Worm (Caenorhabditis elegans): ENCODE data around the gene F25H8.2.

F25H8.2 gene

ce11 chrIV:9977602-9978172 lies 45.7 kb downstream of the F25H8.2 start, which contains the start of gene dhp-2:
TSS of gene dhp-2 (plus strand) at chrIV:9978122.
- no peak for TF ChIP-seq crh-2 (tag; optimal IDR thresholded peaks at IDR 0.05)

ce11 chrIV:9982226-9982794 lies 50.3 kb downstream of the F25H8.2 start, which contains the start of gene rrp-1:
TSS of gene rrp-1 (minus strand) at chrIV:9982276.
- TF ChIP-seq C34F6.9 (tag; optimal IDR thresholded peaks at IDR 0.05) (peak; percentile 38), unc-39 (tag; optimal IDR thresholded peaks at IDR 0.05) (no peak), unc-55 (GFP tag; optimal IDR thresholded peaks at IDR 0.05) (peak; percentile 41)

ce11 chrIV:9982895-9983294 lies 50.9 kb downstream of the F25H8.2 start, which contains the start of gene mam-2:
TSS of gene mam-2 (plus strand) at chrIV:9983195.
- TF ChIP-seq unc-39 (tag; optimal IDR thresholded peaks at IDR 0.05) (no peak), ZK546.5 (tag; optimal IDR thresholded peaks at IDR 0.05) (no peak), mbf-1 (tag; optimal IDR thresholded peaks at IDR 0.05) (no peak), sma-3 (GFP tag; optimal IDR thresholded peaks at IDR 0.05) (no peak)
